Worm (Caenorhabditis elegans) whole organism, early embryonic: ENCODE measurements around the gene srw-102.

ENCODE experiments used
- B0310.2 ChIP-seq: sonication (generic microtip); optimal IDR thresholded peaks from 2 replicates; lab custom pipeline; 2016; ENCODE audit warnings: mild to moderate bottlenecking, missing genetic modification characterization, missing compliant biosample characterization
- F13C5.2 ChIP-seq: sonication (generic microtip); optimal IDR thresholded peaks from 2 replicates; lab custom pipeline; 2017; ENCODE audit warnings: mild to moderate bottlenecking, missing genetic modification characterization, inconsistent platforms, missing compliant biosample characterization
- aly-1 ChIP-seq: sonication (generic microtip); optimal IDR thresholded peaks from 2 replicates; lab custom pipeline; 2016; ENCODE audit warnings: missing genetic modification characterization, missing compliant biosample characterization
- ama-1 ChIP-seq: fragments of 150-350 bp; optimal IDR thresholded peaks from 2 replicates; lab custom pipeline; 2014
- ceh-13 ChIP-seq: fragments of 200-800 bp; sonication (Bioruptor generic); optimal IDR thresholded peaks from 2 replicates; lab custom pipeline; 2018; ENCODE audit warnings: mild to moderate bottlenecking, missing genetic modification characterization, missing compliant biosample characterization
- ceh-36 ChIP-seq: sonication (generic microtip); optimal IDR thresholded peaks from 2 replicates; lab custom pipeline; 2016; ENCODE audit warnings: missing genetic modification characterization, inconsistent platforms, missing compliant biosample characterization
- ets-7 ChIP-seq: sonication (generic microtip); optimal IDR thresholded peaks from 2 replicates; lab custom pipeline; 2016; ENCODE audit warnings: missing genotype, missing genetic modification characterization, missing compliant biosample characterization
- flt-1 ChIP-seq: fragments of 200-800 bp; sonication (Bioruptor generic); IDR thresholded peaks from 2 replicates; pipeline ENCODE4 v1.3.6; 2022; ENCODE audit warnings: missing genetic modification characterization, missing compliant biosample characterization
- hmbx-1 ChIP-seq: sonication (generic microtip); optimal IDR thresholded peaks from 2 replicates; lab custom pipeline; 2016; ENCODE audit warnings: mild to moderate bottlenecking, missing genetic modification characterization, missing compliant biosample characterization
- hmg-4 ChIP-seq: fragments of 200-800 bp; sonication (Bioruptor generic); optimal IDR thresholded peaks from 2 replicates; lab custom pipeline; 2018; ENCODE audit warnings: mild to moderate bottlenecking, missing genetic modification characterization, missing compliant biosample characterization
- hnd-1 ChIP-seq: sonication (generic microtip); optimal IDR thresholded peaks from 2 replicates; lab custom pipeline; 2016; ENCODE audit warnings: missing genetic modification characterization, missing compliant biosample characterization
- pes-1 ChIP-seq: fragments of 200-800 bp; sonication (Bioruptor generic); IDR thresholded peaks from 2 replicates; pipeline ENCODE4 v1.3.6; 2022; ENCODE audit warnings: missing genetic modification reagents, missing genetic modification characterization, missing compliant biosample characterization
- scrt-1 ChIP-seq: fragments of 200-800 bp; sonication (Bioruptor generic); IDR thresholded peaks from 2 replicates; pipeline ENCODE4 v1.3.6; 2022; ENCODE audit warnings: missing genetic modification characterization, missing compliant biosample characterization
- sea-1 ChIP-seq: fragments of 200-800 bp; sonication (Bioruptor generic); conservative IDR thresholded peaks from 2 replicates; pipeline ENCODE4 v1.3.6; 2022; ENCODE audit warnings: missing genetic modification characterization, missing compliant biosample characterization
- tbx-11 ChIP-seq: fragments of 200-800 bp; sonication (Bioruptor generic); IDR thresholded peaks from 2 replicates; pipeline ENCODE4 v1.3.6; 2022; ENCODE audit warnings: missing genetic modification characterization, missing compliant biosample characterization
- tbx-37 ChIP-seq: fragments of 200-800 bp; sonication (Bioruptor generic); conservative IDR thresholded peaks from 2 replicates; pipeline ENCODE4 v1.3.6; 2022; ENCODE audit warnings: missing genetic modification reagents, missing genetic modification characterization, missing compliant biosample characterization

The srw-102 gene

ce11 chrV:1756099-1756498 lies 36.1 kb downstream of the srw-102 start:
- TF ChIP-seq hmbx-1 (tag; lab: Kevin White, UChicago) (no peak), F13C5.2 (tag; lab: Kevin White, UChicago) (no peak), ets-7 (no peak), tbx-37 (no peak), hmg-4 (GFP tag; lab: Kevin White, UChicago) (no peak), pes-1 (no peak), ceh-36 (tag; lab: Kevin White, UChicago) (no peak), ama-1 (no peak), tbx-11 (no peak), hnd-1 (no peak)

ce11 chrV:1756856-1757255 lies 36.8 kb downstream of the srw-102 start, which contains the start of gene clec-204:
Gene clec-204, plus strand, starts transcription at chrV:1757156.
- no peak for TF ChIP-seq B0310.2
- no peak for TF ChIP-seq sea-1

ce11 chrV:1760682-1761081 lies 40.7 kb downstream of the srw-102 start, which contains the start of gene clec-205:
Gene clec-205, plus strand, starts transcription at chrV:1760893.
- TF ChIP-seq tbx-37 = no peak

ce11 chrV:1767427-1767826 lies 47.4 kb downstream of the srw-102 start:
- TF ChIP-seq flt-1 (GFP tag; lab: Robert Waterston, UW) (no peak), pes-1 (no peak), hnd-1 (no peak), scrt-1 (GFP tag; lab: Robert Waterston, UW) (no peak), hmbx-1 (tag; lab: Kevin White, UChicago) (no peak), tbx-11 (no peak), aly-1 (no peak), B0310.2 (no peak), ets-7 (no peak), ceh-13 (GFP tag; lab: Kevin White, UChicago) (no peak), F13C5.2 (tag; lab: Kevin White, UChicago) (no peak)
